Worm (Caenorhabditis elegans): Measurements from ENCODE around the gene ceh-62.

- TF ChIP-seq nhr-2 (tag; optimal IDR thresholded peaks at IDR 0.05) (no peak), unc-62 (GFP tag; optimal IDR thresholded peaks at IDR 0.05) (no peak), lin-13 (tag; optimal IDR thresholded peaks at IDR 0.05) (no peak)
Measured at ce11 chrII:10804442-10804841, 1.1 kb upstream of the ceh-62 start.

All from whole organism, mixed stage, embryonic.